Worm (Caenorhabditis elegans): Measurements from ENCODE around the gene srx-87.

- TF ChIP-seq tbx-11 (GFP tag; IDR thresholded peaks at IDR 0.05) (no peak), hnd-1 (tag; optimal IDR thresholded peaks at IDR 0.05) (no peak), ceh-36 (tag; optimal IDR thresholded peaks at IDR 0.05) (no peak), ama-1 (optimal IDR thresholded peaks at IDR 0.05) (no peak), flt-1 (GFP tag; IDR thresholded peaks at IDR 0.05) (no peak), ets-7 (tag; optimal IDR thresholded peaks at IDR 0.05) (no peak), hmg-4 (GFP tag; optimal IDR thresholded peaks at IDR 0.05) (no peak), sea-1 (GFP tag; conservative IDR thresholded peaks at IDR 0.05) (no peak), aly-1 (tag; optimal IDR thresholded peaks at IDR 0.05) (no peak), F13C5.2 (tag; optimal IDR thresholded peaks at IDR 0.05) (no peak), tra-4 (tag; optimal IDR thresholded peaks at IDR 0.05) (no peak), B0310.2 (tag; optimal IDR thresholded peaks at IDR 0.05) (no peak), pes-1 (GFP tag; IDR thresholded peaks at IDR 0.05) (no peak)
Measured at ce11 chrV:11545227-11545626, 19.4 kb upstream of the srx-87 start, which contains the start of gene F38B7.10.

Data from whole organism, early embryonic.